Worm (Caenorhabditis elegans) whole organism, early embryonic: ENCODE results near the gene Y49E10.25.

Experiments
- aly-1 ChIP-seq: sonication (generic microtip); optimal IDR thresholded peaks from 2 replicates; lab custom pipeline; 2016; ENCODE audit warnings: missing genetic modification characterization, missing compliant biosample characterization
- flt-1 ChIP-seq: fragments of 200-800 bp; sonication (Bioruptor generic); IDR thresholded peaks from 2 replicates; pipeline ENCODE4 v1.3.6; 2022; ENCODE audit warnings: missing genetic modification characterization, missing compliant biosample characterization

- no peak for TF ChIP-seq aly-1 (tag; lab: Kevin White, UChicago)
- TF ChIP-seq flt-1 (GFP tag; lab: Robert Waterston, UW), result no peak
Measured at ce11 chrIII:12540411-12540810, 48.5 kb upstream of the Y49E10.25 start.
